Worm (Caenorhabditis elegans): ENCODE results near the gene DH11.5.

Gene DH11.5

ce11 chrII:7944333-7944744, 32.1 kb upstream of the DH11.5 start (continued):
- TF ChIP-seq irx-1 (tag; optimal IDR thresholded peaks at IDR 0.05) (no peak), swsn-7 (tag; optimal IDR thresholded peaks at IDR 0.05) (no peak), sup-37 (GFP tag; optimal IDR thresholded peaks at IDR 0.05) (no peak), unc-30 (tag; optimal IDR thresholded peaks at IDR 0.05) (no peak), F16B12.6 (tag; optimal IDR thresholded peaks at IDR 0.05) (no peak), unc-130 (tag; optimal IDR thresholded peaks at IDR 0.05) (no peak), vab-15 (tag; optimal IDR thresholded peaks at IDR 0.05) (no peak), nhr-237 (tag; optimal IDR thresholded peaks at IDR 0.05) (no peak), elt-2 (tag; optimal IDR thresholded peaks at IDR 0.05) (peak; percentile 36), unc-62 (GFP tag; optimal IDR thresholded peaks at IDR 0.05) (no peak), xbp-1 (tag; optimal IDR thresholded peaks at IDR 0.05) (no peak), pag-3 (tag; optimal IDR thresholded peaks at IDR 0.05; ENCODE audit: borderline replicate concordance, insufficient read depth) (no peak), ceh-90 (tag; optimal IDR thresholded peaks at IDR 0.05) (no peak), aly-2 (tag; optimal IDR thresholded peaks at IDR 0.05) (no peak), lin-15B (tag; optimal IDR thresholded peaks at IDR 0.05) (no peak), jun-1 (tag; optimal IDR thresholded peaks at IDR 0.05) (no peak), ceh-82 (tag; optimal IDR thresholded peaks at IDR 0.05) (no peak), efl-1 (optimal IDR thresholded peaks at IDR 0.05) (peak in 1 of 2 experiments; percentile 16), efl-1 (GFP tag; optimal IDR thresholded peaks at IDR 0.05 in 1 of 2) (peak; percentile 38 to 71), ztf-4 (tag; optimal IDR thresholded peaks at IDR 0.05) (no peak), nhr-85 (tag) (no peak), nhr-76 (tag; optimal IDR thresholded peaks at IDR 0.05) (no peak), ces-1 (GFP tag; optimal IDR thresholded peaks at IDR 0.05) (no peak), nhr-47 (tag; optimal IDR thresholded peaks at IDR 0.05) (no peak), hlh-17 (GFP tag; optimal IDR thresholded peaks at IDR 0.05; ENCODE audit: borderline replicate concordance) (no peak)

DNA sequence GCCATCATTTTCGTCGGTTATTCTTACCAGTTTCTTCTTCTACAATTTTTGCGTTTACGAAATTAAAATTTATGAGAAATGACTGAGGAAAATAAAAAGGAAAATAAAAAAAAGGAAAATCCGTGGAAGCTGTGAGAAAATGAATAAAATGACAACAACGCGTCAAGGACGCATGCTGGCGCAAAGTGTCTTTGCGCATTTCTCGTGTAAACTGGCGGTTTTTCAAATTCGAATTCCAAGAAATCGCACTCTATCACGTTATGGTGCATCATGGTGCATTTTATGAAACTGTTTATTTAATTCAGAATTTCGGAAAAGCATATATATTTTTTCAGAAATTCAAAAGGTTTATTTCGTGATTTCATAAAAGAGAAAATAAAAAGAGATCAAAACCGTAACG, 31.2 kb upstream of the DH11.5 start, which contains the start of gene dbt-1:
TSS of gene dbt-1 (minus strand) at position 39 of the 400 bp plus-strand sequence.
- TF ChIP-seq C34B4.2 (tag; optimal IDR thresholded peaks at IDR 0.05) (no peak), sup-37 (GFP tag; optimal IDR thresholded peaks at IDR 0.05) (peak; percentile 76), grh-1 (GFP tag; IDR thresholded peaks at IDR 0.05) (peak; percentile 92), pag-3 (tag; optimal IDR thresholded peaks at IDR 0.05; ENCODE audit: borderline replicate concordance, insufficient read depth) (no peak), skn-1 (tag; optimal IDR thresholded peaks at IDR 0.05) (peak; percentile 82), lsy-2 (tag; optimal IDR thresholded peaks at IDR 0.05) (peak; percentile 92), C04F5.9 (tag; optimal IDR thresholded peaks at IDR 0.05) (peak; percentile 82), C16A3.4 (tag; optimal IDR thresholded peaks at IDR 0.05) (peak; percentile 75), nhr-90 (tag; optimal IDR thresholded peaks at IDR 0.05; ENCODE audit: poor library complexity) (peak; percentile 88), jun-1 (tag; optimal IDR thresholded peaks at IDR 0.05) (peak; percentile 83), unc-62 (GFP tag; optimal IDR thresholded peaks at IDR 0.05) (no peak), unc-86 (tag; optimal IDR thresholded peaks at IDR 0.05) (peak; percentile 83), swsn-7 (tag; optimal IDR thresholded peaks at IDR 0.05) (peak; percentile 88), pqm-1 (tag; optimal IDR thresholded peaks at IDR 0.05) (no peak), hpl-2 (GFP tag; optimal IDR thresholded peaks at IDR 0.05) (no peak), dpl-1 (GFP tag; optimal IDR thresholded peaks at IDR 0.05) (peak; percentile 97 to 99 (median 98)), nhr-77 (tag; optimal IDR thresholded peaks at IDR 0.05) (peak; percentile 50), alr-1 (tag; optimal IDR thresholded peaks at IDR 0.05; ENCODE audit: borderline replicate concordance) (no peak), ceh-90 (tag; optimal IDR thresholded peaks at IDR 0.05) (peak; percentile 44), nhr-85 (tag) (peak; percentile 93), fos-1 (tag; optimal IDR thresholded peaks at IDR 0.05) (peak; percentile 48), elt-3 (tag; optimal IDR thresholded peaks at IDR 0.05) (peak in 2 of 6 experiments; percentile 61 to 67), nhr-19 (GFP tag; conservative IDR thresholded peaks at IDR 0.05) (peak; percentile 90), hlh-4 (tag; optimal IDR thresholded peaks at IDR 0.05) (no peak), lin-15B (tag; optimal IDR thresholded peaks at IDR 0.05) (peak; percentile 54), elt-2 (tag; optimal IDR thresholded peaks at IDR 0.05) (peak; percentile 49), unc-30 (tag; optimal IDR thresholded peaks at IDR 0.05) (peak; percentile 23), mep-1 (tag; optimal IDR thresholded peaks at IDR 0.05) (peak; percentile 94), isw-1 (GFP tag; IDR thresholded peaks at IDR 0.05) (peak; percentile 89), hlh-17 (GFP tag; optimal IDR thresholded peaks at IDR 0.05; ENCODE audit: borderline replicate concordance) (no peak), lin-13 (GFP tag; optimal IDR thresholded peaks at IDR 0.05) (peak; percentile 81), nhr-47 (tag; optimal IDR thresholded peaks at IDR 0.05) (peak; percentile 95), snpc-4 (tag; optimal IDR thresholded peaks at IDR 0.05) (peak; percentile 76), nhr-11 (tag; optimal IDR thresholded peaks at IDR 0.05) (peak; percentile 88), tbx-2 (tag; optimal IDR thresholded peaks at IDR 0.05) (peak; percentile 92), ceh-63 (GFP tag; optimal IDR thresholded peaks at IDR 0.05) (no peak), zip-4 (GFP tag; optimal IDR thresholded peaks at IDR 0.05) (peak; percentile 73), nhr-20 (tag; optimal IDR thresholded peaks at IDR 0.05) (peak; percentile 89)

All from whole organism, L1 larva.